Fruit fly (Drosophila melanogaster) whole organism, wandering third instar larva: ENCODE results near the gene LanA.
A peak's percentile ranks its signal among the peaks of the same experiment; 100 is the strongest.

ENCODE experiments used
- Abd-B ChIP-seq: fragments of >200 bp; optimal IDR thresholded peaks from 2 replicates; lab custom pipeline; 2017; ENCODE audit warnings: missing biosample characterization, missing genetic modification characterization
- CG32264 ChIP-seq: fragments of 200-800 bp; sonication (Bioruptor generic); optimal IDR thresholded peaks from 2 replicates; lab custom pipeline; 2016; ENCODE audit warnings: missing biosample characterization, missing genetic modification characterization
- CG9705 ChIP-seq: fragments of 200-800 bp; sonication (Bioruptor generic); optimal IDR thresholded peaks from 2 replicates; lab custom pipeline; 2018; ENCODE audit warnings: missing biosample characterization, mild to moderate bottlenecking, missing genetic modification characterization
- CrebA ChIP-seq: fragments of 200-800 bp; sonication (Bioruptor generic); optimal IDR thresholded peaks from 2 replicates; lab custom pipeline; 2016; ENCODE audit warnings: missing biosample characterization, mild to moderate bottlenecking, missing genetic modification characterization, borderline replicate concordance
- Dfd ChIP-seq: fragments of >200 bp; optimal IDR thresholded peaks from 2 replicates; lab custom pipeline; 2017; ENCODE audit warnings: missing biosample characterization, missing genetic modification characterization
- GATAd ChIP-seq: sonication (Bioruptor generic); optimal IDR thresholded peaks from 2 replicates; lab custom pipeline; 2016; ENCODE audit warnings: missing biosample characterization, missing genetic modification characterization
- HLH106 ChIP-seq: fragments of 200-800 bp; optimal IDR thresholded peaks from 3 replicates; lab custom pipeline; 2019; ENCODE audit warnings: missing biosample characterization, mild to moderate bottlenecking, missing genetic modification characterization, moderate library complexity
- Hnf4 ChIP-seq: fragments of 200-800 bp; sonication (Bioruptor generic); optimal IDR thresholded peaks from 2 replicates; lab custom pipeline; 2016; ENCODE audit warnings: missing biosample characterization, mild to moderate bottlenecking, missing genetic modification characterization
- Hr78 ChIP-seq: fragments of >200 bp; optimal IDR thresholded peaks from 2 replicates; lab custom pipeline; 2017; ENCODE audit warnings: missing biosample characterization, missing genetic modification characterization
- Hr83 ChIP-seq: fragments of 200-300 bp; sonication (Bioruptor generic); optimal IDR thresholded peaks from 2 replicates; lab custom pipeline; 2016; ENCODE audit warnings: missing biosample characterization, mild to moderate bottlenecking, missing genetic modification characterization, moderate library complexity; ENCODE audit not compliant: poor library complexity, severe bottlenecking
- Jra ChIP-seq: sonication (Bioruptor generic); optimal IDR thresholded peaks from 2 replicates; lab custom pipeline; 2016; ENCODE audit warnings: missing biosample characterization, missing genetic modification characterization
- Mio ChIP-seq: sonication (Bioruptor generic); optimal IDR thresholded peaks from 2 replicates; lab custom pipeline; 2016; ENCODE audit warnings: missing biosample characterization, missing genetic modification characterization
- Myc ChIP-seq: fragments of >200 bp; optimal IDR thresholded peaks from 2 replicates; lab custom pipeline; 2017
- N ChIP-seq: fragments of >200 bp; optimal IDR thresholded peaks from 2 replicates; lab custom pipeline; 2018; ENCODE audit warnings: missing biosample characterization, missing external identifiers, missing genetic modification characterization
- OdsH ChIP-seq: fragments of 200-800 bp; sonication (Bioruptor generic); optimal IDR thresholded peaks from 2 replicates; lab custom pipeline; 2016; ENCODE audit warnings: missing biosample characterization, mild to moderate bottlenecking, missing genetic modification characterization
- Rel ChIP-seq, 2 experiments: fragments of 200-800 bp; sonication (Bioruptor generic) in 1 of 2; optimal IDR thresholded peaks; 2 replicates in 1 of 2; 3 replicates in 1 of 2; lab custom pipeline; 2016 to 2019; ENCODE audit warnings: mild to moderate bottlenecking in 2 of 2, missing biosample characterization in 2 of 2, missing genetic modification characterization in 2 of 2, moderate library complexity in 1 of 2
- Sp1 ChIP-seq: fragments of 200-800 bp; sonication (Bioruptor generic); optimal IDR thresholded peaks from 3 replicates; lab custom pipeline; 2019; ENCODE audit warnings: missing biosample characterization, mild to moderate bottlenecking, missing genetic modification characterization, moderate library complexity
- Vsx2 ChIP-seq: fragments of 200-300, 225-300 bp; sonication (Bioruptor generic); optimal IDR thresholded peaks from 2 replicates; lab custom pipeline; 2018; ENCODE audit warnings: missing biosample characterization, missing genetic modification characterization; ENCODE audit not compliant: partially characterized antibody
- br ChIP-seq: fragments of 200-800 bp; sonication (Bioruptor generic); optimal IDR thresholded peaks from 2 replicates; lab custom pipeline; 2016; ENCODE audit warnings: missing biosample characterization, missing genetic modification characterization
- brk ChIP-seq: fragments of 200-800 bp; sonication (Bioruptor generic); optimal IDR thresholded peaks from 2 replicates; lab custom pipeline; 2016; ENCODE audit warnings: missing biosample characterization, mild to moderate bottlenecking, missing genetic modification characterization
- dl ChIP-seq, 2 experiments: fragments of 175-275, 200-275 bp in 1 of 2; fragments of 200-275 bp in 1 of 2; sonication (Bioruptor generic); optimal IDR thresholded peaks; lab custom pipeline; 2018; ENCODE audit warnings: mild to moderate bottlenecking in 2 of 2, missing biosample characterization in 2 of 2, missing genetic modification characterization in 2 of 2, moderate library complexity in 2 of 2; ENCODE audit not compliant: partially characterized antibody in 2 of 2, insufficient read depth in 1 of 2
- dmrt93B ChIP-seq: fragments of 200-800 bp; sonication (Bioruptor generic); optimal IDR thresholded peaks from 2 replicates; lab custom pipeline; 2018; ENCODE audit warnings: missing biosample characterization, mild to moderate bottlenecking, missing genetic modification characterization
- dsf ChIP-seq: sonication (Bioruptor generic); optimal IDR thresholded peaks from 2 replicates; lab custom pipeline; 2016; ENCODE audit warnings: missing biosample characterization, missing genetic modification characterization, borderline replicate concordance
- ey ChIP-seq: fragments of 200-800 bp; sonication (Bioruptor generic); optimal IDR thresholded peaks from 2 replicates; lab custom pipeline; 2016; ENCODE audit warnings: missing biosample characterization, missing genetic modification characterization
- foxo ChIP-seq, 2 experiments: fragments of 200-800 bp; sonication (Bioruptor generic); optimal IDR thresholded peaks; 2 replicates in 1 of 2; 3 replicates in 1 of 2; lab custom pipeline; 2016 to 2017; ENCODE audit warnings: missing biosample characterization in 2 of 2, missing genetic modification characterization in 2 of 2
- fru ChIP-seq: fragments of 200-800 bp; sonication (Bioruptor generic); optimal IDR thresholded peaks from 3 replicates; lab custom pipeline; 2016; ENCODE audit warnings: missing biosample characterization, mild to moderate bottlenecking, missing genetic modification characterization
- h ChIP-seq: fragments of 200-800 bp; sonication (Bioruptor generic); optimal IDR thresholded peaks from 3 replicates; lab custom pipeline; 2016; ENCODE audit warnings: missing biosample characterization, mild to moderate bottlenecking, missing genetic modification characterization
- jim ChIP-seq: fragments of 175-275, 200-325 bp; sonication (Bioruptor generic); optimal IDR thresholded peaks from 2 replicates; lab custom pipeline; 2016; ENCODE audit warnings: missing biosample characterization, mild to moderate bottlenecking, missing genetic modification characterization
- lola ChIP-seq: fragments of >200 bp; optimal IDR thresholded peaks from 2 replicates; lab custom pipeline; 2017; ENCODE audit warnings: missing biosample characterization, missing genetic modification characterization
- pan ChIP-seq: fragments of >200 bp; optimal IDR thresholded peaks from 2 replicates; lab custom pipeline; 2017
- psq ChIP-seq: fragments of 200-800 bp; sonication (Bioruptor generic); optimal IDR thresholded peaks from 3 replicates; lab custom pipeline; 2017; ENCODE audit warnings: missing biosample characterization, mild to moderate bottlenecking, missing genetic modification characterization, moderate library complexity
- rgr ChIP-seq: fragments of 200-800 bp; sonication (Bioruptor generic); optimal IDR thresholded peaks from 3 replicates; lab custom pipeline; 2016; ENCODE audit warnings: missing biosample characterization, mild to moderate bottlenecking, missing genetic modification characterization
- sage ChIP-seq: fragments of 200-800 bp; sonication (Bioruptor generic); optimal IDR thresholded peaks from 2 replicates; lab custom pipeline; 2016; ENCODE audit warnings: missing biosample characterization, mild to moderate bottlenecking, missing genetic modification characterization
- sv ChIP-seq: fragments of 200-800 bp; sonication (Bioruptor generic); optimal IDR thresholded peaks from 3 replicates; lab custom pipeline; 2016; ENCODE audit warnings: missing biosample characterization, missing genetic modification characterization
- tai ChIP-seq: sonication (Bioruptor generic); optimal IDR thresholded peaks from 2 replicates; lab custom pipeline; 2016; ENCODE audit warnings: missing biosample characterization, missing genetic modification characterization
- usp ChIP-seq: fragments of >200 bp; optimal IDR thresholded peaks from 2 replicates; lab custom pipeline; 2017; ENCODE audit warnings: missing biosample characterization, missing genetic modification characterization
- woc ChIP-seq: sonication (Bioruptor generic); optimal IDR thresholded peaks from 2 replicates; lab custom pipeline; 2016; ENCODE audit warnings: missing biosample characterization, mild to moderate bottlenecking, missing genetic modification characterization

Gene LanA

DNA sequence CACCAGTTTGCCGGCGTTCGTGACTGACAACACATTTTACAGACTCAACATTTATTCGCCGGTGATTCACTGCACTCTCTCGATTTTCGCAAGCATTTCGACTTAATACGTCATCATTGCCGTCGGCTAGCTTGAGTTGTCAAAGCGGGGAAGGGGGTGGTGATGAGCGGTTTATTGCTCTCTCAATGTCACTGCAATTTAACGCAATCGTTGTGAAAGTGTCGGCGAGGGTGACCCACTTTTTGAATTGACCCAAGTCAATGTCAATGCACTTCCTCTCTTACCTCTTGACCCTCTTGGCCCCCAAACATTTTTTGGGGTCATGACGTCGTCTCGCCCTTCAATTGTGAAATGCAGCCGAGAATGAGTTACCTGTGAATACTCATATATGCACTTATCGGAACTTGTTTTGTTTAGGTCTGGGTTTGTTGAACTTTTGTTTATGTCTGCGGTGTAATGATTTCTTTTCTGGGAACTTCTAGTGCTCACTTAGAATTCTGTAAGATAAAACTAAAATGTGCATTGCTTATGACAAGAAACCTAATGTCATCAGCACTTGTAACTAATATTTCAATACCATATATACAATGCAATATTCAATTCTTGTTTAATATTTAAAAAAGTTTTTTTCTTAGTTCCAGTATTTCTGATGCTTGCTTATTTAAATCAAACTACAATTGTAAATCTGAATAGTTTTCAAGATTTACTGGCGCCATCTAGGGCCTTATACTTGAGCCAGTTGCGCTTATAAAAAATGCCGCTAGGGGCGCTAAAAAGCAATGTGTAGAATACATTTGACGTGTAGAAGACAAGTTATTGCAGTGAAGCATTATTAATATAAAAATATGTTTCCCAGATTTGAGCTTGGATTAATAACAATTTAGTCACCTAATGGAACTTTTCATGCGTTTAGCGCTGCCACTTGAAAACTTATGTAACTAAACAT lies 46.3 kb upstream of the LanA start:
- TF ChIP-seq rgr (GFP tag; lab: Kevin White, UChicago), result peak; percentile 29
- peak in 1 of 2 experiments; percentile 39 for TF ChIP-seq foxo (GFP tag; optimal IDR thresholded peaks at IDR 0.05; lab: Kevin White, UChicago)
- TF ChIP-seq br, result peak; percentile 25
- peak; percentile 38 for TF ChIP-seq HLH106 (tag; lab: Kevin White, UChicago)
- peak; percentile 74 for TF ChIP-seq Myc (lab: Kevin White, UChicago)
- peak; percentile 5 for TF ChIP-seq ey (GFP tag; lab: Kevin White, UChicago)
- TF ChIP-seq dmrt93B, result peak; percentile 6
- no peak for TF ChIP-seq usp (GFP tag; lab: Kevin White, UChicago)
- TF ChIP-seq tai (GFP tag; lab: Kevin White, UChicago), result peak; percentile 61
- peak; percentile 27 for TF ChIP-seq brk (GFP tag; lab: Kevin White, UChicago)
- TF ChIP-seq Hr83 (GFP tag; lab: Kevin White, UChicago), result peak; percentile 68
- peak; percentile 39 for TF ChIP-seq Hnf4 (GFP tag; lab: Kevin White, UChicago)
- TF ChIP-seq Mio (GFP tag; lab: Kevin White, UChicago), result no peak
- peak; percentile 27 for TF ChIP-seq h (GFP tag; lab: Kevin White, UChicago)
- no peak for TF ChIP-seq Rel (GFP tag; optimal IDR thresholded peaks at IDR 0.05; lab: Kevin White, UChicago)
- no peak for TF ChIP-seq Rel (tag; optimal IDR thresholded peaks at IDR 0.05; lab: Kevin White, UChicago)
- peak; percentile 28 for TF ChIP-seq fru
- TF ChIP-seq Abd-B (GFP tag; lab: Kevin White, UChicago), result no peak

DNA sequence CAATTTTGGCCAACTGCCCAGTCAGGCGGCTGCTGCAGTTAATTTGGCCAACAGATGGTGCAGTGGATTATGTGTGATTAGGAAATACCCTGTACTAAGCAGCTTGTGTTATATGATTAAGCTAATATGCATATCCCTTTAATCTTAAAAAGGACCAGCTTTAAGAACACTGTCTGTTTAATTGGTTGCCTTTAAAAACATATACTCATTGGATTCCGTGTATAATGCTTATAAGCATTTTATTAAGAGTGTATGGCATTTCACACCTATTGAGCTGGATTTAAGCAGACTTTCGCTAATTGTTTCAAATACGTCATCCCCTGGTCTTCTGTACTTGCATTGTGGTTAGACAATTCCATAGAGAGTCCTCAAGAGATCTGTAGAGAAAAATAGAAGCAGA lies 45.6 kb upstream of the LanA start:
- TF ChIP-seq pan (lab: Kevin White, UChicago) (no peak), dmrt93B (no peak), Vsx2 (no peak), CG9705 (no peak), Hr78 (GFP tag; lab: Kevin White, UChicago) (no peak), HLH106 (tag; lab: Kevin White, UChicago) (no peak), Jra (GFP tag; lab: Kevin White, UChicago) (no peak), rgr (GFP tag; lab: Kevin White, UChicago) (no peak), Hr83 (GFP tag; lab: Kevin White, UChicago) (no peak), Sp1 (GFP tag; lab: Kevin White, UChicago) (no peak)
- TF ChIP-seq, all 38 proteins: peak for 0

DNA sequence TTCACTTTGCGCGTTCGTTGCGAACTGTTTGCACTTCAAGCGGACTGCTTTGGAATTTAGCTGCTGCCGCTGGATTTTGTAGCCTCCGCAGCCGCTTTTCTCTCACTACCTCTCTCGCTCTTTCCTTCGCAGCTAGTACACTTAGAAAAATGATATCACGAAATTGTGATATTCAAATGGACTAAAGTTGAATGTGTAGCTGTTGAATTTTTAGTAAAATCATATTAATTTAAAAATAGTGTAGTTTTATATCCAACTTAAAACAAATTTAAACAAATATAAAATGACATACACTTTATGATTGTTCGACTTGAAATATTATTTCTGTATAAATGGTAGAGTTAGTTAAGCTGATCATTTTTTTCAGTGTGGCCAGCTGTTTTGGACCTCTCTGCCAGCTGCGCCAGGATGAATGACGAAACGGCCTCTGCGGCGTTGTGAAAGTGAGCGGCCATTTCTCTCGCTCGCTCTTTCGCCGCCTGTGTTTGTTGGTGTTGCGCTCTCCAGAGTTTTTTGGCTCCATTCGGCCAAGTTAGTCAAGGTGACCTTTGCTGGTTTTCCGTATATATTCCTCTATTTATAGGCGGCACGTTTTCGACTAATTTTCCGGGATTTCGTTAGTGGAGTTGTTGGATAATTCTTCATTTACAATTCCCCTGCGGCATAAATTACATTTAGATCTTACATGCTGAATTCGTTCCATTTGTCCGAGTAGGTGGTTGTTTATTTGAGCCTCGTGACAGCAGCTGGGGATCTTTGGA lies 45.0 kb upstream of the LanA start, which contains the start of gene Ldh:
Ldh (minus strand) TSS at position 51 of the 761 bp plus-strand sequence.
- TF ChIP-seq Hnf4 (GFP tag; lab: Kevin White, UChicago) (peak; percentile 88), dmrt93B (peak; percentile 91), h (GFP tag; lab: Kevin White, UChicago) (peak; percentile 98), dl (GFP tag; optimal IDR thresholded peaks at IDR 0.05; lab: Kevin White, UChicago; ENCODE audit: insufficient read depth in 1 of 2, partially characterized antibody in 2 of 2) (peak; percentile 15 to 64), N (GFP tag; lab: Kevin White, UChicago) (no peak), Hr78 (GFP tag; lab: Kevin White, UChicago) (no peak), GATAd (GFP tag; lab: Kevin White, UChicago) (peak; percentile 73), woc (GFP tag; lab: Kevin White, UChicago) (peak; percentile 96), Jra (GFP tag; lab: Kevin White, UChicago) (peak; percentile 69), CG32264 (peak; percentile 92), OdsH (peak; percentile 97), foxo (GFP tag; optimal IDR thresholded peaks at IDR 0.05; lab: Kevin White, UChicago) (peak; percentile 86 to 95), Dfd (GFP tag; lab: Kevin White, UChicago) (peak; percentile 82), brk (GFP tag; lab: Kevin White, UChicago) (peak; percentile 94), lola (GFP tag; lab: Kevin White, UChicago) (no peak), HLH106 (tag; lab: Kevin White, UChicago) (peak; percentile 99), Mio (GFP tag; lab: Kevin White, UChicago) (peak; percentile 19), Myc (lab: Kevin White, UChicago) (no peak), usp (GFP tag; lab: Kevin White, UChicago) (no peak), CG9705 (peak; percentile 94), br (peak; percentile 92), Abd-B (GFP tag; lab: Kevin White, UChicago) (no peak), sv (peak; percentile 90), Hr83 (GFP tag; lab: Kevin White, UChicago) (no peak), rgr (GFP tag; lab: Kevin White, UChicago) (peak; percentile 97), dsf (GFP tag; lab: Kevin White, UChicago) (peak; percentile 90), CrebA (peak; percentile 74), jim (no peak), sage (GFP tag; lab: Kevin White, UChicago) (peak; percentile 88), tai (GFP tag; lab: Kevin White, UChicago) (peak; percentile 89), fru (peak; percentile 94), Rel (GFP tag; optimal IDR thresholded peaks at IDR 0.05; lab: Kevin White, UChicago) (peak; percentile 95), Rel (tag; optimal IDR thresholded peaks at IDR 0.05; lab: Kevin White, UChicago) (peak; percentile 85), psq (GFP tag; lab: Kevin White, UChicago) (peak; percentile 94), Vsx2 (no peak), pan (lab: Kevin White, UChicago) (no peak), ey (GFP tag; lab: Kevin White, UChicago) (peak; percentile 94), Sp1 (GFP tag; lab: Kevin White, UChicago) (peak; percentile 98)
